Worm (Caenorhabditis elegans) whole organism, early embryonic: Measurements from ENCODE around the gene K05D4.9.

ENCODE experiments used
- F13C5.2 ChIP-seq: sonication (generic microtip); optimal IDR thresholded peaks from 2 replicates; lab custom pipeline; 2017; ENCODE audit warnings: mild to moderate bottlenecking, missing genetic modification characterization, inconsistent platforms, missing compliant biosample characterization
- aly-1 ChIP-seq: sonication (generic microtip); optimal IDR thresholded peaks from 2 replicates; lab custom pipeline; 2016; ENCODE audit warnings: missing genetic modification characterization, missing compliant biosample characterization
- ama-1 ChIP-seq: fragments of 150-350 bp; optimal IDR thresholded peaks from 2 replicates; lab custom pipeline; 2014
- ceh-13 ChIP-seq: fragments of 200-800 bp; sonication (Bioruptor generic); optimal IDR thresholded peaks from 2 replicates; lab custom pipeline; 2018; ENCODE audit warnings: mild to moderate bottlenecking, missing genetic modification characterization, missing compliant biosample characterization
- ceh-36 ChIP-seq: sonication (generic microtip); optimal IDR thresholded peaks from 2 replicates; lab custom pipeline; 2016; ENCODE audit warnings: missing genetic modification characterization, inconsistent platforms, missing compliant biosample characterization
- ets-7 ChIP-seq: sonication (generic microtip); optimal IDR thresholded peaks from 2 replicates; lab custom pipeline; 2016; ENCODE audit warnings: missing genotype, missing genetic modification characterization, missing compliant biosample characterization
- pes-1 ChIP-seq: fragments of 200-800 bp; sonication (Bioruptor generic); IDR thresholded peaks from 2 replicates; pipeline ENCODE4 v1.3.6; 2022; ENCODE audit warnings: missing genetic modification reagents, missing genetic modification characterization, missing compliant biosample characterization
- scrt-1 ChIP-seq: fragments of 200-800 bp; sonication (Bioruptor generic); IDR thresholded peaks from 2 replicates; pipeline ENCODE4 v1.3.6; 2022; ENCODE audit warnings: missing genetic modification characterization, missing compliant biosample characterization
- sea-1 ChIP-seq: fragments of 200-800 bp; sonication (Bioruptor generic); conservative IDR thresholded peaks from 2 replicates; pipeline ENCODE4 v1.3.6; 2022; ENCODE audit warnings: missing genetic modification characterization, missing compliant biosample characterization
- tbx-11 ChIP-seq: fragments of 200-800 bp; sonication (Bioruptor generic); IDR thresholded peaks from 2 replicates; pipeline ENCODE4 v1.3.6; 2022; ENCODE audit warnings: missing genetic modification characterization, missing compliant biosample characterization
- tbx-37 ChIP-seq: fragments of 200-800 bp; sonication (Bioruptor generic); conservative IDR thresholded peaks from 2 replicates; pipeline ENCODE4 v1.3.6; 2022; ENCODE audit warnings: missing genetic modification reagents, missing genetic modification characterization, missing compliant biosample characterization

DNA sequence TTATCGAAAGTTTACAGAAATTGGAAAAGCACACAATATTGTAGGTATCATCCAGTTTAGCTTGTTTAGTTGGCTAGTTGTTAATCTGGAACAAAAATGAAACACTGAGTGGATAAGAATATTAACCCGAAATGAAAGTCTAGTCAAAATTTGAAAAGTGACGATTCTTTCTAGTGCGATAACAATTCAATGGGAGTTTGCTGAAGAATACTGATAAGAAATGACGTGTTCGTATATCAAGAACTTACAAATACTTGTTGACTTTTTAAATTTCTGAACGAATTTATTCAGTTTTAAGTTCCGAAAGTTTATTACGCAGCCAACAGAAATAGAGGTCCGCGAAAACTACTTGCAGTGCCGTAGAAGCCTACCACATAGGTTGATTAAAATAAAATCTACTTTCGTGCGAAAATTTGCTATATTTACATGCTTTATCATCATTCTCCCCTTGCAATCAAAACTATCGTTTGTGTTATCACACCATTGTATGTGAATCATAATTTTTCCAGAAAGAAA, 28.5 kb downstream of the K05D4.9 start, which contains the start of gene fbxa-88:
- TF ChIP-seq ama-1 (lab: Kevin White, UChicago) (no peak), ceh-36 (tag; lab: Kevin White, UChicago) (no peak), sea-1 (no peak), F13C5.2 (tag; lab: Kevin White, UChicago) (no peak), ets-7 (tag; lab: Kevin White, UChicago) (no peak), aly-1 (tag; lab: Kevin White, UChicago) (no peak), tbx-11 (GFP tag; lab: Robert Waterston, UW) (no peak), ceh-13 (GFP tag; lab: Kevin White, UChicago) (no peak), pes-1 (GFP tag; lab: Robert Waterston, UW) (no peak), scrt-1 (GFP tag; lab: Robert Waterston, UW) (no peak), tbx-37 (GFP tag; lab: Robert Waterston, UW) (no peak)
